Worm (Caenorhabditis elegans) whole organism, L2 larva: ENCODE measurements around the gene clec-246.
A peak's percentile ranks its signal among the peaks of the same experiment; 100 is the strongest.

Experiments used
- F13H6.1 ChIP-seq: sonication (generic microtip); optimal IDR thresholded peaks from 2 replicates; lab custom pipeline; 2016; ENCODE audit warnings: missing genetic modification characterization, missing compliant biosample characterization
- R02D3.7 ChIP-seq: fragments of 150-350 bp; optimal IDR thresholded peaks from 2 replicates; lab custom pipeline; 2014; ENCODE audit warnings: missing biosample characterization, missing genetic modification characterization
- Y55F3AM.14 ChIP-seq: fragments of 200-800 bp; sonication (Bioruptor generic); optimal IDR thresholded peaks from 2 replicates; lab custom pipeline; 2018; ENCODE audit warnings: mild to moderate bottlenecking, missing genetic modification characterization, missing compliant biosample characterization
- aly-2 ChIP-seq: fragments of 150-350 bp; optimal IDR thresholded peaks from 2 replicates; lab custom pipeline; 2014; ENCODE audit warnings: missing biosample characterization, missing genetic modification characterization
- blmp-1 ChIP-seq: sonication (generic microtip); optimal IDR thresholded peaks from 2 replicates; lab custom pipeline; 2017; ENCODE audit warnings: missing genetic modification characterization, mild to moderate bottlenecking, missing compliant biosample characterization, antibody characterized with exemption, moderate library complexity; ENCODE audit not compliant: insufficient read depth
- crh-2 ChIP-seq: sonication (generic microtip); optimal IDR thresholded peaks from 2 replicates; lab custom pipeline; 2017; ENCODE audit warnings: missing biosample characterization, missing genetic modification characterization
- dmd-4 ChIP-seq: sonication (generic microtip); optimal IDR thresholded peaks from 2 replicates; lab custom pipeline; 2017; ENCODE audit warnings: missing biosample characterization, missing genetic modification characterization
- elt-1 ChIP-seq: fragments of 150-350 bp; optimal IDR thresholded peaks from 2 replicates; lab custom pipeline; 2014; ENCODE audit warnings: missing biosample characterization, missing genetic modification characterization
- elt-3 ChIP-seq: sonication (generic microtip); optimal IDR thresholded peaks from 2 replicates; lab custom pipeline; 2017; ENCODE audit warnings: missing biosample characterization, missing genetic modification characterization
- fos-1 ChIP-seq: fragments of 150-350 bp; optimal IDR thresholded peaks from 2 replicates; lab custom pipeline; 2014; ENCODE audit warnings: missing biosample characterization, missing genetic modification characterization
- gmeb-1 ChIP-seq: fragments of 150-350 bp; optimal IDR thresholded peaks from 2 replicates; lab custom pipeline; 2014; ENCODE audit warnings: missing biosample characterization, missing genetic modification characterization
- lin-11 ChIP-seq: fragments of 150-350 bp; sonication (generic microtip); optimal IDR thresholded peaks from 2 replicates; lab custom pipeline; 2014; ENCODE audit warnings: missing biosample characterization, missing genetic modification characterization, inconsistent platforms, mixed read lengths
- lin-13 ChIP-seq: fragments of 150-350 bp; optimal IDR thresholded peaks from 2 replicates; lab custom pipeline; 2014; ENCODE audit warnings: missing biosample characterization, missing genetic modification reagents, missing genetic modification characterization
- lin-39 ChIP-seq: fragments of 150-350 bp; optimal IDR thresholded peaks from 2 replicates; lab custom pipeline; 2014; ENCODE audit warnings: missing biosample characterization, missing genetic modification reagents, missing genetic modification characterization
- lsy-2 ChIP-seq, 2 experiments: fragments of 150-350 bp in 1 of 2; sonication (generic microtip) in 1 of 2; optimal IDR thresholded peaks; 2 replicates each; lab custom pipeline; 2014 to 2017; ENCODE audit warnings: missing biosample characterization in 2 of 2, missing genetic modification characterization in 2 of 2
- mbf-1 ChIP-seq: sonication (generic microtip); optimal IDR thresholded peaks from 2 replicates; lab custom pipeline; 2017; ENCODE audit warnings: missing biosample characterization, missing genetic modification characterization
- mdl-1 ChIP-seq, 2 experiments: fragments of 150-350 bp in 1 of 2; sonication (generic microtip) in 1 of 2; optimal IDR thresholded peaks; 2 replicates each; lab custom pipeline; 2017; ENCODE audit warnings: missing biosample characterization in 2 of 2, missing genetic modification characterization in 2 of 2
- nhr-10 ChIP-seq: sonication (generic microtip); optimal IDR thresholded peaks from 2 replicates; lab custom pipeline; 2017; ENCODE audit warnings: missing biosample characterization, missing genetic modification characterization
- nhr-11 ChIP-seq: fragments of 150-350 bp; optimal IDR thresholded peaks from 2 replicates; lab custom pipeline; 2014; ENCODE audit warnings: missing biosample characterization, missing genetic modification characterization
- nhr-12 ChIP-seq: fragments of 150-350 bp; optimal IDR thresholded peaks from 2 replicates; lab custom pipeline; 2014; ENCODE audit warnings: missing biosample characterization, missing genetic modification characterization
- nhr-21 ChIP-seq: fragments of 150-350 bp; optimal IDR thresholded peaks from 2 replicates; lab custom pipeline; 2014; ENCODE audit warnings: missing biosample characterization, missing genetic modification characterization
- nhr-237 ChIP-seq: fragments of 150-350 bp; optimal IDR thresholded peaks from 2 replicates; lab custom pipeline; 2014; ENCODE audit warnings: missing biosample characterization, missing genetic modification characterization
- nhr-25 ChIP-seq: fragments of 150-350 bp; sonication (generic microtip); optimal IDR thresholded peaks from 3 replicates; lab custom pipeline; 2014; ENCODE audit warnings: missing biosample characterization, missing genetic modification characterization
- nhr-77 ChIP-seq: fragments of 150-350 bp; optimal IDR thresholded peaks from 2 replicates; lab custom pipeline; 2014; ENCODE audit warnings: missing biosample characterization, missing genetic modification characterization
- peb-1 ChIP-seq: fragments of 150-350 bp; optimal IDR thresholded peaks from 2 replicates; lab custom pipeline; 2014; ENCODE audit warnings: missing biosample characterization, missing genetic modification characterization
- sem-4 ChIP-seq: fragments of 150-350 bp; optimal IDR thresholded peaks from 2 replicates; lab custom pipeline; 2014; ENCODE audit warnings: missing biosample characterization, missing genetic modification reagents, missing genetic modification characterization
- sma-3 ChIP-seq: sonication (generic microtip); optimal IDR thresholded peaks from 2 replicates; lab custom pipeline; 2016; ENCODE audit warnings: missing genetic modification reagents, missing genetic modification characterization, missing compliant biosample characterization
- sma-9 ChIP-seq, 2 experiments: fragments of 150-350 bp in 1 of 2; sonication (generic microtip) in 1 of 2; optimal IDR thresholded peaks; 2 replicates each; lab custom pipeline; 2014 to 2016; ENCODE audit warnings: missing genetic modification characterization in 2 of 2, mild to moderate bottlenecking in 1 of 2, missing biosample characterization in 1 of 2, missing compliant biosample characterization in 1 of 2, missing genetic modification reagents in 1 of 2, moderate library complexity in 1 of 2
- snpc-4 ChIP-seq: fragments of 150-350 bp; optimal IDR thresholded peaks from 2 replicates; lab custom pipeline; 2014; ENCODE audit warnings: missing biosample characterization, missing genetic modification characterization
- unc-39 ChIP-seq: fragments of 150-350 bp; optimal IDR thresholded peaks from 2 replicates; lab custom pipeline; 2014; ENCODE audit warnings: missing biosample characterization, missing genetic modification characterization
- unc-62 ChIP-seq: fragments of 150-350 bp; optimal IDR thresholded peaks from 2 replicates; lab custom pipeline; 2014; ENCODE audit warnings: missing biosample characterization, missing genetic modification reagents, missing genetic modification characterization
- ztf-11 ChIP-seq: sonication (generic microtip); optimal IDR thresholded peaks from 2 replicates; lab custom pipeline; 2017; ENCODE audit warnings: missing biosample characterization, missing genetic modification characterization
- ztf-4 ChIP-seq: fragments of 150-350 bp; optimal IDR thresholded peaks from 2 replicates; lab custom pipeline; 2014; ENCODE audit warnings: missing biosample characterization, missing genetic modification characterization

Gene clec-246

ce11 chrV:18157707-18158106, 31.6 kb upstream of the clec-246 start, which contains the start of gene clec-48:
Gene clec-48 (plus strand): TSS chrV:18158026.
- TF ChIP-seq unc-62 (GFP tag; lab: Kevin White, UChicago) (no peak), sma-9 (GFP tag; optimal IDR thresholded peaks at IDR 0.05; lab: Kevin White, UChicago) (peak; percentile 13), sma-9 (tag; optimal IDR thresholded peaks at IDR 0.05; lab: Kevin White, UChicago) (no peak), sma-3 (no peak), nhr-11 (tag; lab: Kevin White, UChicago) (no peak)

DNA sequence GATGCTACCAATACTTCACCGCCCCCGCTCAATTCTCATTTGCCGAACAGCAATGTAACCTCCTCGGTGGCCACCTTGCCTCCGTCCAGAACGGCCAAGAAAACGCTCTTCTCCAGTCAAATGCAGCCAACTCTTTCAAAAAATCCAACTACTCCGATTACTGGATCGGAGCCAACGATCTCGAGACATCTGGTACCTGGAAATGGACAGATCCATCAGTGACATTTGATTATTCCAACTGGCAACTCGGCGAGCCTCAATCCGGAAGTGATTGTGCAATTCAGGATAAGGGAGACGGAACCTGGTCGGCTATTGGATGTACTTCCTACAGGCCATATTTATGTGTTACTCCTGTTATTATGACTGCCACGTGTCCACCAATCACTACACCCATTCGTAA, 31.1 kb upstream of the clec-246 start:
- no peak for TF ChIP-seq blmp-1 (tag; lab: Kevin White, UChicago)
- TF ChIP-seq nhr-77 (tag; lab: Kevin White, UChicago) = no peak

ce11 chrV:18161228-18161627, 28.1 kb upstream of the clec-246 start, which contains the start of gene C14A6.13:
Gene C14A6.13 (minus strand): TSS chrV:18161328.
- TF ChIP-seq nhr-10 (tag; lab: Kevin White, UChicago) = no peak
- TF ChIP-seq snpc-4 (tag; lab: Kevin White, UChicago) = no peak
- no peak for TF ChIP-seq elt-3 (tag; lab: Kevin White, UChicago)
- no peak for TF ChIP-seq unc-62 (GFP tag; lab: Kevin White, UChicago)
- no peak for TF ChIP-seq aly-2 (tag; lab: Kevin White, UChicago)
- TF ChIP-seq lsy-2 (tag; optimal IDR thresholded peaks at IDR 0.05; lab: Kevin White, UChicago) = no peak
- TF ChIP-seq nhr-77 (tag; lab: Kevin White, UChicago) = no peak
- no peak for TF ChIP-seq nhr-12 (tag; lab: Kevin White, UChicago)
- no peak for TF ChIP-seq dmd-4 (tag; lab: Kevin White, UChicago)
- TF ChIP-seq lin-11 (tag; lab: Kevin White, UChicago) = no peak
- TF ChIP-seq R02D3.7 (tag; lab: Kevin White, UChicago) = no peak
- TF ChIP-seq peb-1 (tag; lab: Kevin White, UChicago) = no peak
- no peak for TF ChIP-seq fos-1 (tag; lab: Kevin White, UChicago)
- no peak for TF ChIP-seq lin-13 (GFP tag; lab: Kevin White, UChicago)
- no peak for TF ChIP-seq sem-4
- TF ChIP-seq mbf-1 (tag; lab: Kevin White, UChicago) = no peak
- no peak for TF ChIP-seq gmeb-1
- no peak for TF ChIP-seq nhr-21 (tag; lab: Kevin White, UChicago)

DNA sequence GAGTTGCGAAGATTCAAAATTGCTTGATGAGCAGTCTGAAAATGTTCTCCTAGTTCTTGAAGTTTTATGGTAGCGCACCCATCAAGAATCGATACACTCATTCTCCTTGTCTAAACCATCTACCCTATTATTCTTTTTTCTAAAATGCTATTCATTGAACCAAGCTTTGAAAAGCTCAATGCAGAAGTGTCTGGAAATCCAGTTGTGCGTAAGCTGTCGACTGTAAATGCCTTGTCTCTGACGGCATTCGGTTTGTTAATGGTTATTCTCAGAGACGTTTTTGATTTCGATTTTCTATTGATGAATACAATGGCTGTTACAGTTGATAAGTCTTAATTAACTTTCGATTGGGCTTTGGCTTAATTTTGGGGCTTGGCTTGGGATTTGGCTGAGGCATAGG, 26.7 kb upstream of the clec-246 start, which contains the start of gene C14A6.12:
C14A6.12 (minus strand) TSS at position 101 of the 400 bp plus-strand sequence.
- no peak for TF ChIP-seq F13H6.1
- no peak for TF ChIP-seq nhr-25 (tag; lab: Kevin White, UChicago)
- no peak for TF ChIP-seq nhr-237
- no peak for TF ChIP-seq crh-2 (tag; lab: Kevin White, UChicago)
- TF ChIP-seq dmd-4 (tag; lab: Kevin White, UChicago) = no peak
- TF ChIP-seq peb-1 (tag; lab: Kevin White, UChicago) = no peak
- no peak for TF ChIP-seq fos-1 (tag; lab: Kevin White, UChicago)
- no peak for TF ChIP-seq ztf-11
- TF ChIP-seq ztf-4 (tag; lab: Kevin White, UChicago) = no peak

ce11 chrV:18163434-18163833, 25.8 kb upstream of the clec-246 start:
- TF ChIP-seq nhr-12 (tag; lab: Kevin White, UChicago) (no peak), Y55F3AM.14 (GFP tag; lab: Kevin White, UChicago) (no peak), nhr-10 (tag; lab: Kevin White, UChicago) (no peak), ztf-4 (tag; lab: Kevin White, UChicago) (no peak), dmd-4 (tag; lab: Kevin White, UChicago) (no peak), sma-9 (GFP tag; optimal IDR thresholded peaks at IDR 0.05; lab: Kevin White, UChicago) (no peak), sma-9 (tag; optimal IDR thresholded peaks at IDR 0.05; lab: Kevin White, UChicago) (no peak), mdl-1 (tag; optimal IDR thresholded peaks at IDR 0.05; lab: Kevin White, UChicago) (no peak), unc-39 (tag; lab: Kevin White, UChicago) (no peak), elt-1 (tag; lab: Kevin White, UChicago) (no peak), nhr-11 (tag; lab: Kevin White, UChicago) (no peak), lin-39 (tag; lab: Kevin White, UChicago) (no peak), snpc-4 (tag; lab: Kevin White, UChicago) (no peak), aly-2 (tag; lab: Kevin White, UChicago) (no peak)
